Fruit fly (Drosophila melanogaster): Measurements from ENCODE around the gene HDAC3.

The HDAC3 gene

dm6 chr3R:5482790-5483189 is 8.4 kb upstream of the HDAC3 start:
- TF ChIP-seq fd85E (GFP tag; optimal IDR thresholded peaks at IDR 0.05) (no peak), Ets96B (tag; optimal IDR thresholded peaks at IDR 0.05) (no peak), Eip78C (GFP tag) (no peak), lz (GFP tag; optimal IDR thresholded peaks at IDR 0.05) (no peak), CG15336 (GFP tag; IDR thresholded peaks at IDR 0.05) (no peak), achi (GFP tag; optimal IDR thresholded peaks at IDR 0.05) (no peak), Sox15 (GFP tag; optimal IDR thresholded peaks at IDR 0.05) (no peak), OdsH (GFP tag; optimal IDR thresholded peaks at IDR 0.05) (no peak), Lpt (GFP tag; optimal IDR thresholded peaks at IDR 0.05) (no peak), CG4318 (GFP tag; optimal IDR thresholded peaks at IDR 0.05) (no peak), dsx (GFP tag; optimal IDR thresholded peaks at IDR 0.05; ENCODE audit: poor library complexity, severe bottlenecking) (no peak), CG1621 (tag; optimal IDR thresholded peaks at IDR 0.05) (no peak), esn (GFP tag; optimal IDR thresholded peaks at IDR 0.05) (no peak), Hr38 (GFP tag; optimal IDR thresholded peaks at IDR 0.05) (no peak), Eip75B (GFP tag; optimal IDR thresholded peaks at IDR 0.05) (no peak), CG10669 (GFP tag; optimal IDR thresholded peaks at IDR 0.05) (no peak), Sox14 (GFP tag; optimal IDR thresholded peaks at IDR 0.05) (no peak), CG6276 (GFP tag; optimal IDR thresholded peaks at IDR 0.05) (no peak), CG7368 (GFP tag; optimal IDR thresholded peaks at IDR 0.05) (no peak)

dm6 chr3R:5470586-5471283 is 3.7 kb downstream of the HDAC3 start, which contains the start of the genes mRpL44 and Snr1:
TSS of gene mRpL44 (minus strand) at chr3R:5470636.
TSS of gene Snr1 (plus strand) at chr3R:5470926.
- TF ChIP-seq CG32006 (GFP tag; optimal IDR thresholded peaks at IDR 0.05) = no peak
- TF ChIP-seq CG6276 (GFP tag; optimal IDR thresholded peaks at IDR 0.05) = no peak
- no peak for TF ChIP-seq spab (GFP tag; optimal IDR thresholded peaks at IDR 0.05)
- peak; percentile 3 for TF ChIP-seq lz (GFP tag; optimal IDR thresholded peaks at IDR 0.05)
- TF ChIP-seq cyc (GFP tag; optimal IDR thresholded peaks at IDR 0.05) = peak; percentile 26
- TF ChIP-seq svp (GFP tag) = no peak
- no peak for TF ChIP-seq CG8319 (GFP tag; optimal IDR thresholded peaks at IDR 0.05)
- TF ChIP-seq CG3032 (tag; optimal IDR thresholded peaks at IDR 0.05) = peak; percentile 50
- TF ChIP-seq CG11902 (GFP tag; optimal IDR thresholded peaks at IDR 0.05) = peak; percentile 7
- peak; percentile 48 for TF ChIP-seq esn (GFP tag; optimal IDR thresholded peaks at IDR 0.05)
- TF ChIP-seq fkh (GFP tag; optimal IDR thresholded peaks at IDR 0.05) = no peak
- no peak for TF ChIP-seq Eip78C (GFP tag)
- TF ChIP-seq pdm3 (GFP tag; optimal IDR thresholded peaks at IDR 0.05) = no peak
- TF ChIP-seq CG6854 (GFP tag; optimal IDR thresholded peaks at IDR 0.05) = peak; percentile 29
- TF ChIP-seq Eip93F (GFP tag; optimal IDR thresholded peaks at IDR 0.05) = no peak
- TF ChIP-seq salr (GFP tag; optimal IDR thresholded peaks at IDR 0.05) = no peak

dm6 chr3R:5467619-5468018 is 6.8 kb downstream of the HDAC3 start, which contains the start of gene POLDIP2:
TSS of gene POLDIP2 (plus strand) at chr3R:5467778.
- TF ChIP-seq CG4318 (GFP tag; optimal IDR thresholded peaks at IDR 0.05) (no peak), achi (GFP tag; optimal IDR thresholded peaks at IDR 0.05) (peak; percentile 48), Eip78C (GFP tag) (peak; percentile 63), dsx (GFP tag; optimal IDR thresholded peaks at IDR 0.05; ENCODE audit: poor library complexity, severe bottlenecking) (peak; percentile 4)

dm6 chr3R:5466875-5467274 is 7.5 kb downstream of the HDAC3 start, which contains the start of gene RpL35A:
TSS of gene RpL35A (minus strand) at chr3R:5467101.
- TF ChIP-seq CG3032 (tag; optimal IDR thresholded peaks at IDR 0.05) = peak; percentile 43
- TF ChIP-seq CG15336 (GFP tag; IDR thresholded peaks at IDR 0.05) = 0 out of 2 replicates have a peak, but pooled peaks have one; percentile 12
- TF ChIP-seq CG8319 (GFP tag; optimal IDR thresholded peaks at IDR 0.05) = no peak
- no peak for TF ChIP-seq Ets21C (GFP tag; optimal IDR thresholded peaks at IDR 0.05)
- no peak for TF ChIP-seq Smox (GFP tag; optimal IDR thresholded peaks at IDR 0.05)
- peak; percentile 21 for TF ChIP-seq dac (GFP tag; optimal IDR thresholded peaks at IDR 0.05)
- TF ChIP-seq CG3919 (GFP tag; optimal IDR thresholded peaks at IDR 0.05) = peak; percentile 82
- TF ChIP-seq pdm3 (GFP tag; optimal IDR thresholded peaks at IDR 0.05) = peak; percentile 53
- peak; percentile 60 for TF ChIP-seq CG34406 (GFP tag; optimal IDR thresholded peaks at IDR 0.05)
- no peak for TF ChIP-seq Gug (GFP tag; IDR thresholded peaks at IDR 0.05)
- peak; percentile 58 for TF ChIP-seq cyc (GFP tag; optimal IDR thresholded peaks at IDR 0.05)
- TF ChIP-seq CG11902 (GFP tag; optimal IDR thresholded peaks at IDR 0.05) = no peak
- no peak for TF ChIP-seq CG9139 (GFP tag; optimal IDR thresholded peaks at IDR 0.05)
- peak; percentile 62 for TF ChIP-seq CG6808 (GFP tag; optimal IDR thresholded peaks at IDR 0.05)
- peak; percentile 72 for TF ChIP-seq lz (GFP tag; optimal IDR thresholded peaks at IDR 0.05)
- TF ChIP-seq fkh (GFP tag; optimal IDR thresholded peaks at IDR 0.05) = no peak
- TF ChIP-seq dsx (GFP tag; optimal IDR thresholded peaks at IDR 0.05; ENCODE audit: poor library complexity, severe bottlenecking) = peak; percentile 74
- TF ChIP-seq CG8119 (GFP tag; IDR thresholded peaks at IDR 0.05) = no peak
- no peak for TF ChIP-seq CG16779 (tag; optimal IDR thresholded peaks at IDR 0.05)
- TF ChIP-seq eg (GFP tag; IDR thresholded peaks at IDR 0.05) = peak; percentile 65; the same call in 2 of the 3 replicates
- TF ChIP-seq Hr4 (GFP tag; optimal IDR thresholded peaks at IDR 0.05) = no peak
- peak; percentile 76 for TF ChIP-seq CG6163 (GFP tag; IDR thresholded peaks at IDR 0.05)
- peak; percentile 55 for TF ChIP-seq Eip75B (GFP tag; optimal IDR thresholded peaks at IDR 0.05)
- no peak for TF ChIP-seq fd85E (GFP tag; optimal IDR thresholded peaks at IDR 0.05)
